Fruit fly (Drosophila melanogaster) whole organism, embryonic: ENCODE measurements around the gene Txl.
A peak's percentile ranks its signal among the peaks of the same experiment; 100 is the strongest.

ENCODE experiments used
- Abd-B ChIP-seq: fragments of 200-800 bp; sonication (Bioruptor generic); optimal IDR thresholded peaks from 2 replicates; lab custom pipeline; 2018; ENCODE audit warnings: missing biosample characterization, mild to moderate bottlenecking, missing genetic modification characterization, moderate library complexity
- Atf-2 ChIP-seq: fragments of 200-800 bp; sonication (Bioruptor generic); optimal IDR thresholded peaks from 2 replicates; lab custom pipeline; 2016; ENCODE audit warnings: missing biosample characterization, missing genetic modification characterization
- Atf6 ChIP-seq: fragments of 200-800 bp; sonication (Bioruptor generic); IDR thresholded peaks from 2 replicates; pipeline ENCODE4 v1.3.6; 2022; ENCODE audit warnings: missing biosample characterization, missing genetic modification characterization
- Bgb ChIP-seq: fragments of 200-800 bp; sonication (Bioruptor generic); IDR thresholded peaks from 2 replicates; pipeline ENCODE4 v1.3.6; 2022; ENCODE audit warnings: missing biosample characterization, missing genetic modification characterization; ENCODE audit not compliant: partially characterized antibody
- CG10267 ChIP-seq: fragments of 200-800 bp; sonication (Bioruptor generic); optimal IDR thresholded peaks from 2 replicates; lab custom pipeline; 2018; ENCODE audit warnings: missing biosample characterization, mild to moderate bottlenecking, missing genetic modification characterization, moderate library complexity
- CG1233 ChIP-seq: fragments of 200-800 bp; sonication (Bioruptor generic); optimal IDR thresholded peaks from 4 replicates; lab custom pipeline; 2018; ENCODE audit warnings: missing biosample characterization, mild to moderate bottlenecking, missing genetic modification characterization
- CG13424 ChIP-seq: fragments of 200-800 bp; sonication (Bioruptor generic); optimal IDR thresholded peaks from 2 replicates; lab custom pipeline; 2019; ENCODE audit warnings: missing biosample characterization, mild to moderate bottlenecking, missing genetic modification characterization, moderate library complexity
- CG13894 ChIP-seq: fragments of 200-800 bp; sonication (Bioruptor generic); optimal IDR thresholded peaks from 3 replicates; lab custom pipeline; 2018; ENCODE audit warnings: missing biosample characterization, mild to moderate bottlenecking, missing genetic modification characterization, moderate library complexity
- CG15011 ChIP-seq: fragments of 200-800 bp; sonication (Bioruptor generic); optimal IDR thresholded peaks from 3 replicates; lab custom pipeline; 2018; ENCODE audit warnings: missing biosample characterization, mild to moderate bottlenecking, missing genetic modification characterization
- CG15479 ChIP-seq: fragments of 200-800 bp; sonication (Bioruptor generic); optimal IDR thresholded peaks from 3 replicates; lab custom pipeline; 2019; ENCODE audit warnings: missing biosample characterization, mild to moderate bottlenecking, missing genetic modification characterization, moderate library complexity
- CG16813 ChIP-seq: fragments of 200-800 bp; sonication (Bioruptor generic); IDR thresholded peaks from 3 replicates; pipeline ENCODE4 v1.3.6; 2022; ENCODE audit warnings: missing biosample characterization, missing genetic modification characterization; ENCODE audit not compliant: partially characterized antibody
- CG17829 ChIP-seq: fragments of 200-800 bp; optimal IDR thresholded peaks from 2 replicates; lab custom pipeline; 2019; ENCODE audit warnings: missing biosample characterization, mild to moderate bottlenecking, missing genetic modification characterization, moderate library complexity
- CG18262 ChIP-seq: fragments of 200-800 bp; optimal IDR thresholded peaks from 3 replicates; lab custom pipeline; 2019; ENCODE audit warnings: missing biosample characterization, mild to moderate bottlenecking, missing genetic modification characterization, moderate library complexity
- CG2678 ChIP-seq: fragments of 200-800 bp; sonication (Bioruptor generic); optimal IDR thresholded peaks from 3 replicates; lab custom pipeline; 2019; ENCODE audit warnings: missing biosample characterization, mild to moderate bottlenecking, missing genetic modification characterization, moderate library complexity
- CG2889 ChIP-seq: fragments of 200-800 bp; sonication (Bioruptor generic); IDR thresholded peaks from 3 replicates; pipeline ENCODE4 v1.3.6; 2022; ENCODE audit warnings: missing biosample characterization, missing genetic modification characterization
- CG30431 ChIP-seq: fragments of 200-800 bp; sonication (Bioruptor generic); optimal IDR thresholded peaks from 2 replicates; lab custom pipeline; 2017; ENCODE audit warnings: missing biosample characterization, missing genetic modification characterization
- CG31441 ChIP-seq: fragments of 200-800 bp; sonication (Bioruptor generic); IDR thresholded peaks from 2 replicates; pipeline ENCODE4 v1.3.6; 2022; ENCODE audit warnings: missing biosample characterization, missing genetic modification characterization
- CG33213 ChIP-seq: fragments of 200-800 bp; sonication (Bioruptor generic); optimal IDR thresholded peaks from 3 replicates; lab custom pipeline; 2016; ENCODE audit warnings: missing biosample characterization, missing genetic modification characterization
- CG3995 ChIP-seq: fragments of 200-800 bp; sonication (Bioruptor generic); optimal IDR thresholded peaks from 3 replicates; lab custom pipeline; 2016; ENCODE audit warnings: missing biosample characterization, missing genetic modification characterization
- CG6254 ChIP-seq: fragments of 200-800 bp; sonication (Bioruptor generic); optimal IDR thresholded peaks from 3 replicates; lab custom pipeline; 2017; ENCODE audit warnings: mild to moderate bottlenecking, missing biosample characterization, missing genetic modification reagents, missing genetic modification characterization
- CG8281 ChIP-seq: fragments of 200-800 bp; sonication (Bioruptor generic); optimal IDR thresholded peaks from 2 replicates; lab custom pipeline; 2018; ENCODE audit warnings: missing biosample characterization, mild to moderate bottlenecking, missing genetic modification characterization, moderate library complexity
- CG8478 ChIP-seq: fragments of >200 bp; optimal IDR thresholded peaks from 2 replicates; lab custom pipeline; 2018
- CG9215 ChIP-seq: fragments of 200-800 bp; sonication (Bioruptor generic); IDR thresholded peaks from 2 replicates; pipeline ENCODE4 v1.3.6; 2022; ENCODE audit warnings: missing biosample characterization, missing genetic modification characterization
- Dref ChIP-seq: fragments of 200-800 bp; sonication (Bioruptor generic); IDR thresholded peaks from 2 replicates; pipeline ENCODE4 v1.3.6; 2022; ENCODE audit warnings: missing biosample characterization, missing genetic modification characterization
- E2f2 ChIP-seq: fragments of 200-800 bp; sonication (Bioruptor generic); IDR thresholded peaks from 2 replicates; pipeline ENCODE4 v1.3.6; 2022; ENCODE audit warnings: missing biosample characterization, missing genetic modification characterization
- Elba2 ChIP-seq: fragments of 200-800 bp; sonication (Bioruptor generic); optimal IDR thresholded peaks from 3 replicates; lab custom pipeline; 2016; ENCODE audit warnings: missing biosample characterization, missing genetic modification characterization
- Ets97D ChIP-seq: fragments of 200-800 bp; sonication (Bioruptor generic); optimal IDR thresholded peaks from 3 replicates; lab custom pipeline; 2016; ENCODE audit warnings: missing biosample characterization, missing genetic modification characterization
- H2.0 ChIP-seq: fragments of 200-800 bp; sonication (Bioruptor generic); IDR thresholded peaks from 2 replicates; pipeline ENCODE4 v1.3.6; 2022; ENCODE audit warnings: missing biosample characterization, missing genetic modification characterization
- HHEX ChIP-seq: fragments of 200-800 bp; sonication (Bioruptor generic); optimal IDR thresholded peaks from 3 replicates; lab custom pipeline; 2017; ENCODE audit warnings: missing biosample characterization, mild to moderate bottlenecking, missing genetic modification characterization, missing genetic modification reagents
- Kr ChIP-seq: fragments of 200-800 bp; sonication (Bioruptor generic); optimal IDR thresholded peaks from 2 replicates; lab custom pipeline; 2017; ENCODE audit warnings: missing biosample characterization, mild to moderate bottlenecking, missing genetic modification characterization
- ab ChIP-seq: fragments of 200-800 bp; sonication (Bioruptor generic); optimal IDR thresholded peaks from 2 replicates; lab custom pipeline; 2016; ENCODE audit warnings: missing biosample characterization, missing genetic modification characterization
- ato ChIP-seq: fragments of 200-800 bp; sonication (Bioruptor generic); IDR thresholded peaks from 2 replicates; pipeline ENCODE4 v1.3.6; 2022; ENCODE audit warnings: missing biosample characterization, missing genetic modification characterization; ENCODE audit not compliant: partially characterized antibody
- crol ChIP-seq: fragments of 200-800 bp; sonication (Bioruptor generic); IDR thresholded peaks from 2 replicates; pipeline ENCODE4 v1.3.6; 2022; ENCODE audit warnings: missing biosample characterization, missing genetic modification characterization
- dm ChIP-seq: fragments of 200-800 bp; sonication (Bioruptor generic); optimal IDR thresholded peaks from 3 replicates; lab custom pipeline; 2016; ENCODE audit warnings: missing biosample characterization, missing genetic modification characterization
- gce ChIP-seq: fragments of 200-800 bp; sonication (Bioruptor generic); IDR thresholded peaks from 3 replicates; pipeline ENCODE4 v1.3.6; 2022; ENCODE audit warnings: missing biosample characterization, missing genetic modification characterization
- grau ChIP-seq: fragments of 200-800 bp; optimal IDR thresholded peaks from 3 replicates; lab custom pipeline; 2019; ENCODE audit warnings: missing biosample characterization, mild to moderate bottlenecking, missing genetic modification characterization, moderate library complexity
- hkb ChIP-seq, 2 experiments: fragments of 200-800 bp in 1 of 2; fragments of >200 bp in 1 of 2; sonication (Bioruptor generic) in 1 of 2; IDR thresholded peaks in 1 of 2; optimal IDR thresholded peaks in 1 of 2; 2 replicates each; pipeline versions ENCODE4 v1.3.6 to Lab custom; 2017 to 2022; ENCODE audit warnings: missing biosample characterization in 1 of 2, missing genetic modification characterization in 1 of 2
- kah ChIP-seq: fragments of 200-800 bp; sonication (Bioruptor generic); optimal IDR thresholded peaks from 2 replicates; lab custom pipeline; 2018; ENCODE audit warnings: missing biosample characterization, mild to moderate bottlenecking, missing genetic modification characterization
- lab ChIP-seq: fragments of 200-800 bp; sonication (Bioruptor generic); optimal IDR thresholded peaks from 3 replicates; lab custom pipeline; 2017; ENCODE audit warnings: missing biosample characterization, missing genetic modification characterization, mild to moderate bottlenecking, moderate library complexity, missing genetic modification reagents
- mirr ChIP-seq: fragments of 200-800 bp; sonication (Bioruptor generic); optimal IDR thresholded peaks from 3 replicates; lab custom pipeline; 2018; ENCODE audit warnings: missing biosample characterization, mild to moderate bottlenecking, missing genetic modification characterization
- mld ChIP-seq: fragments of 200-800 bp; sonication (Bioruptor generic); IDR thresholded peaks from 3 replicates; pipeline ENCODE4 v1.3.6; 2022; ENCODE audit warnings: missing biosample characterization, missing genetic modification characterization; ENCODE audit not compliant: partially characterized antibody
- pan ChIP-seq, 4 experiments: fragments of >200 bp in 3 of 4; fragments of 200-800 bp in 1 of 4; sonication (Bioruptor generic) in 1 of 4; optimal IDR thresholded peaks in 3 of 4; IDR thresholded peaks in 1 of 4; 2 replicates each; pipeline versions ENCODE4 v1.3.6 to Lab custom; 2017 to 2022; ENCODE audit warnings: missing biosample characterization in 2 of 4, missing genetic modification characterization in 2 of 4, mixed read lengths in 1 of 4
- peb ChIP-seq: fragments of 200-800 bp; sonication (Bioruptor generic); IDR thresholded peaks from 2 replicates; pipeline ENCODE4 v1.3.6; 2022; ENCODE audit warnings: missing biosample characterization, missing genetic modification characterization
- sc ChIP-seq, 3 experiments: fragments of >200 bp in 2 of 3; fragments of 200-800 bp in 1 of 3; sonication (Bioruptor generic) in 1 of 3; optimal IDR thresholded peaks; 2 replicates in 2 of 3; 3 replicates in 1 of 3; lab custom pipeline; 2017; ENCODE audit warnings: mild to moderate bottlenecking in 1 of 3, missing biosample characterization in 1 of 3, missing genetic modification characterization in 1 of 3, missing genetic modification reagents in 1 of 3
- sd ChIP-seq: fragments of 200-800 bp; sonication (Bioruptor generic); optimal IDR thresholded peaks from 3 replicates; lab custom pipeline; 2018; ENCODE audit warnings: missing biosample characterization, mild to moderate bottlenecking, missing genetic modification characterization, moderate library complexity
- sens-2 ChIP-seq: fragments of 200-800 bp; sonication (Bioruptor generic); IDR thresholded peaks from 2 replicates; pipeline ENCODE4 v1.3.6; 2022; ENCODE audit warnings: missing biosample characterization, missing genetic modification characterization
- slou ChIP-seq: fragments of 200-800 bp; sonication (Bioruptor generic); optimal IDR thresholded peaks from 3 replicates; lab custom pipeline; 2016; ENCODE audit warnings: missing biosample characterization, missing genetic modification characterization
- tgo ChIP-seq: fragments of 200-800 bp; sonication (Bioruptor generic); IDR thresholded peaks from 3 replicates; pipeline ENCODE4 v1.3.6; 2022; ENCODE audit warnings: missing biosample characterization, missing genetic modification characterization
- tup ChIP-seq: fragments of 200-800 bp; sonication (Bioruptor generic); optimal IDR thresholded peaks from 2 replicates; lab custom pipeline; 2016; ENCODE audit warnings: missing biosample characterization, mild to moderate bottlenecking, missing genetic modification characterization, moderate library complexity
- yki ChIP-seq: fragments of >200 bp; optimal IDR thresholded peaks from 3 replicates; lab custom pipeline; 2018

The Txl gene

DNA sequence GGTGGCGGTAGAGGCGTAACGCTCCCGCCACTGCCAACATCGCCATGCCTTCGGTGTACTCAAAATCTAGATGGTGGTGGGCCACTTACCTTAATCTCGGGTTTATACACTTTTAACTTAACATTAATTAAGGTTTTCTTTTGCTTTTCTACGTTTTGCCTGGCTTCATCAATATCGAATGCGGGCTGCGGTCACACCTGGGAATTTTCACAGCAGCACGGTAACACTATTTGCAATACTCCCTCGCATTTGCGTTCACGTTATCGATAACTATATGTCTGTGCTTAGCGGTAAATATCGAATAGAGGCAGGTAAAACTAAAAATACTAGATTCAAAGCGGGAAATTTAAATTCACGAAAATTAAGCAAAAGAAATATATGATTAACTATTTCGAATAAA lies 28.3 kb downstream of the Txl start, which contains the start of gene Bre1 (continued):
- TF ChIP-seq lab (GFP tag; lab: Kevin White, UChicago) (no peak), ato (no peak), hkb (optimal IDR thresholded peaks at IDR 0.05; lab: Kevin White, UChicago) (no peak), hkb (GFP tag; IDR thresholded peaks at IDR 0.05; lab: Robert Waterston, UW) (no peak), CG6254 (no peak), mirr (no peak), CG15011 (GFP tag; lab: Kevin White, UChicago) (no peak), H2.0 (no peak), Dref (GFP tag; lab: Robert Waterston, UW) (peak; percentile 97), kah (GFP tag; lab: Kevin White, UChicago) (no peak), CG18262 (tag; lab: Kevin White, UChicago) (no peak), HHEX (GFP tag; lab: Kevin White, UChicago) (no peak), CG13894 (tag; lab: Kevin White, UChicago) (no peak), CG17829 (tag; lab: Kevin White, UChicago) (peak; percentile 38), grau (tag; lab: Kevin White, UChicago) (no peak), CG15479 (GFP tag; lab: Kevin White, UChicago) (no peak), Elba2 (GFP tag; lab: Kevin White, UChicago) (no peak), Ets97D (GFP tag; lab: Kevin White, UChicago) (peak; percentile 73), Atf-2 (GFP tag; lab: Kevin White, UChicago) (no peak), Atf6 (GFP tag; lab: Robert Waterston, UW) (no peak), CG2678 (tag; lab: Kevin White, UChicago) (no peak), CG3995 (GFP tag; lab: Kevin White, UChicago) (peak; percentile 55), ab (no peak), yki (no peak), slou (GFP tag; lab: Kevin White, UChicago) (no peak), CG2889 (GFP tag; lab: Robert Waterston, UW) (no peak), Kr (GFP tag; lab: Kevin White, UChicago) (no peak), crol (GFP tag; lab: Robert Waterston, UW) (no peak), gce (no peak), sc (optimal IDR thresholded peaks at IDR 0.05; lab: Kevin White, UChicago) (no peak), sc (GFP tag; optimal IDR thresholded peaks at IDR 0.05; lab: Kevin White, UChicago) (no peak), CG8478 (no peak), CG16813 (GFP tag; lab: Robert Waterston, UW) (peak; percentile 77), Bgb (GFP tag; lab: Robert Waterston, UW) (peak; percentile 77), CG33213 (GFP tag; lab: Kevin White, UChicago) (no peak), CG10267 (tag; lab: Kevin White, UChicago) (peak; percentile 71), tup (GFP tag; lab: Kevin White, UChicago) (no peak), dm (GFP tag; lab: Kevin White, UChicago) (peak; percentile 33), Abd-B (GFP tag; lab: Kevin White, UChicago) (no peak), tgo (GFP tag; lab: Robert Waterston, UW) (no peak), E2f2 (GFP tag; lab: Robert Waterston, UW) (peak; percentile 97), sd (tag; lab: Kevin White, UChicago) (peak; percentile 87), pan (optimal IDR thresholded peaks at IDR 0.05; lab: Kevin White, UChicago) (no peak), pan (GFP tag; optimal IDR thresholded peaks at IDR 0.05 in 1 of 2, IDR thresholded peaks at IDR 0.05 in 1 of 2) (no peak), CG13424 (tag; lab: Kevin White, UChicago) (no peak), sens-2 (GFP tag; lab: Robert Waterston, UW) (no peak), mld (no peak), CG30431 (GFP tag; lab: Kevin White, UChicago) (no peak), CG8281 (no peak), peb (GFP tag; lab: Robert Waterston, UW) (no peak), CG31441 (no peak), CG1233 (GFP tag; lab: Kevin White, UChicago) (no peak), CG9215 (GFP tag; lab: Robert Waterston, UW) (no peak)
